Fruit fly (Drosophila melanogaster): ENCODE measurements around the gene CG33722.

Gene CG33722

DNA sequence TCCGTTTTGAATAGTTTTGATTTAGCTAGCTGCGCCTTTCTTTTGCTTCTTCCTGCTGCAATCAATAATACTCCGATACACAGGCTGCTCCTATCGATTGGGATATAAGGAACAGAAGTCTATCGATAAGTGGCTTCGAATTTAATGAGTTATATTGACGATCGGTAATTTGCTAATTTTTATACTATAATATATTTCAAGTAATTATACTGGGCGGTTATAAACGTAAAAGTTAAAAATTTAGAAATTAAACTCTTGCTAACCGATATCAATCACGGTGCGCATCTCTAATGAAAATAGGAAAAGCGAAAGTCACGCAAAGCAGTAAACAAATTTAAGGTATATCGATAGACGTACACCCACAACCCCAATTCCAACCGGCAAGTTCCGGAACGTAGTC lies at the start of gene CG33722, which contains the start of the genes CG9636 and CG18749 (continued):
- no peak for TF ChIP-seq hth (optimal IDR thresholded peaks at IDR 0.05)
- peak; percentile 33 for TF ChIP-seq nom (GFP tag; optimal IDR thresholded peaks at IDR 0.05)
- TF ChIP-seq phol (tag; optimal IDR thresholded peaks at IDR 0.05): peak; percentile 73
- peak; percentile 42 for TF ChIP-seq Elba2 (GFP tag; optimal IDR thresholded peaks at IDR 0.05)
- peak; percentile 65 for TF ChIP-seq CG18011 (GFP tag; optimal IDR thresholded peaks at IDR 0.05)
- peak; percentile 94 for TF ChIP-seq knrl (GFP tag; IDR thresholded peaks at IDR 0.05; ENCODE audit: partially characterized antibody)
- TF ChIP-seq z (GFP tag; IDR thresholded peaks at IDR 0.05): no peak
- TF ChIP-seq trem (tag; optimal IDR thresholded peaks at IDR 0.05): peak; percentile 86
- no peak for TF ChIP-seq ase (GFP tag; IDR thresholded peaks at IDR 0.05)
- TF ChIP-seq CG1602 (GFP tag; optimal IDR thresholded peaks at IDR 0.05): peak; percentile 65
- TF ChIP-seq ATbp (GFP tag; optimal IDR thresholded peaks at IDR 0.05): peak; percentile 10
- no peak for TF ChIP-seq luna (GFP tag; optimal IDR thresholded peaks at IDR 0.05)
- TF ChIP-seq vfl (GFP tag; optimal IDR thresholded peaks at IDR 0.05): peak; percentile 54
- peak; percentile 49 for TF ChIP-seq sd (tag; optimal IDR thresholded peaks at IDR 0.05)
- 0 out of 2 replicates have a peak, but pooled peaks have one; percentile 20 for TF ChIP-seq CG9215 (GFP tag; IDR thresholded peaks at IDR 0.05)
- peak; percentile 99 for TF ChIP-seq sna (GFP tag; IDR thresholded peaks at IDR 0.05; ENCODE audit: partially characterized antibody)
- TF ChIP-seq az2 (GFP tag; optimal IDR thresholded peaks at IDR 0.05): peak; percentile 73
- TF ChIP-seq CG5953 (GFP tag; IDR thresholded peaks at IDR 0.05): 0 out of 2 replicates have a peak, but pooled peaks have one; percentile 11
- no peak for TF ChIP-seq ro (GFP tag; IDR thresholded peaks at IDR 0.05)
- no peak for TF ChIP-seq CG1832 (GFP tag; optimal IDR thresholded peaks at IDR 0.05)
- TF ChIP-seq lbe (GFP tag; optimal IDR thresholded peaks at IDR 0.05): peak; percentile 87
- peak; percentile 76 for TF ChIP-seq sob (GFP tag; IDR thresholded peaks at IDR 0.05)
- TF ChIP-seq CG5180 (GFP tag; optimal IDR thresholded peaks at IDR 0.05): no peak
- TF ChIP-seq Sry-β (GFP tag; optimal IDR thresholded peaks at IDR 0.05): peak; percentile 77
- TF ChIP-seq CG14667 (GFP tag; IDR thresholded peaks at IDR 0.05): peak; percentile 20; the same call in 1 of the 2 replicates
- peak; percentile 37 for TF ChIP-seq fd96Cb (tag; optimal IDR thresholded peaks at IDR 0.05)
- peak; percentile 61 for TF ChIP-seq sisA (GFP tag; IDR thresholded peaks at IDR 0.05)
- TF ChIP-seq CG10959 (GFP tag; IDR thresholded peaks at IDR 0.05): peak; percentile 50; the same call in 1 of the 2 replicates
- TF ChIP-seq CG11456 (GFP tag; IDR thresholded peaks at IDR 0.05): peak; percentile 40; the same call in 1 of the 3 replicates
- TF ChIP-seq CG4424 (GFP tag; optimal IDR thresholded peaks at IDR 0.05): peak; percentile 85
- TF ChIP-seq CG13624 (GFP tag; optimal IDR thresholded peaks at IDR 0.05): peak; percentile 31
- peak; percentile 99 for TF ChIP-seq CG13287 (GFP tag; IDR thresholded peaks at IDR 0.05; ENCODE audit: partially characterized antibody)
- TF ChIP-seq Hand (GFP tag; optimal IDR thresholded peaks at IDR 0.05): peak; percentile 41
- TF ChIP-seq CG8478 (optimal IDR thresholded peaks at IDR 0.05): no peak
- no peak for TF ChIP-seq Drgx (GFP tag; IDR thresholded peaks at IDR 0.05)
- peak; percentile 38 for TF ChIP-seq CG17802 (tag; optimal IDR thresholded peaks at IDR 0.05)
- TF ChIP-seq CG16863 (GFP tag; optimal IDR thresholded peaks at IDR 0.05): no peak
- peak; percentile 88 for TF ChIP-seq MBD-R2 (GFP tag; IDR thresholded peaks at IDR 0.05)
- TF ChIP-seq Myb (GFP tag; optimal IDR thresholded peaks at IDR 0.05): no peak
- no peak for TF ChIP-seq danr (GFP tag; IDR thresholded peaks at IDR 0.05)
- no peak; the same call in 1 of the 3 replicates for TF ChIP-seq CG34422 (GFP tag; IDR thresholded peaks at IDR 0.05)
- TF ChIP-seq CG2678 (tag; optimal IDR thresholded peaks at IDR 0.05): no peak
- peak; percentile 4 for TF ChIP-seq BtbVII (GFP tag; optimal IDR thresholded peaks at IDR 0.05)
- TF ChIP-seq CG6689 (GFP tag; IDR thresholded peaks at IDR 0.05): peak; percentile 70
- TF ChIP-seq Vsx1 (GFP tag; optimal IDR thresholded peaks at IDR 0.05): peak; percentile 7
- TF ChIP-seq CG2875 (GFP tag; optimal IDR thresholded peaks at IDR 0.05): peak; percentile 1
- no peak for TF ChIP-seq wor (GFP tag; IDR thresholded peaks at IDR 0.05)
- peak; percentile 97 for TF ChIP-seq nerfin-2 (GFP tag; IDR thresholded peaks at IDR 0.05; ENCODE audit: partially characterized antibody)
- no peak for TF ChIP-seq Dfd (GFP tag; optimal IDR thresholded peaks at IDR 0.05)
- TF ChIP-seq yki (optimal IDR thresholded peaks at IDR 0.05): no peak
- peak; percentile 37; the same call in 1 of the 3 replicates for TF ChIP-seq zfh1 (GFP tag; IDR thresholded peaks at IDR 0.05)
- TF ChIP-seq odd (GFP tag; optimal IDR thresholded peaks at IDR 0.05): peak; percentile 17
